Fruit fly (Drosophila melanogaster): ENCODE results near the gene CG31121.

The CG31121 gene

DNA sequence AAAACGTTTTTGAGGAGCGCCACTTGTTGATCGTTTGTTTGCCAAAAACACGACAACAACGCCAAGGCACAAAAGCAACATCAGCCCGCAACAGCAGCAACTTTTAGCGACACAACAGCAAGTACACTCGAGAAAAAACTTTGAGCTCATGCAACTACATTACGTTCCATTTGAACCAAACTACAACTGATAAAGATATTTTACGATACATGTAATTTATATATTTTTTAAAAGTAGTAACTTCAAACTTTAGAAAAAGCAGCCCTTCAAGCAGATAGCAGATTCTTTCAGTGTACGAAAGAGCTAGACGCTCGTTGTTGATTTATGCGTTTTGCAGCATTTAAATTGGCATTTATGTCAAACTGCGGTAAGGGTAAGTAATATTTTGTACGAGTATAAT is 15.7 kb upstream of the CG31121 start:
- no peak for TF ChIP-seq sage (GFP tag; optimal IDR thresholded peaks at IDR 0.05)
- TF ChIP-seq Vsx2 (GFP tag; optimal IDR thresholded peaks at IDR 0.05; ENCODE audit: partially characterized antibody): no peak
- no peak for TF ChIP-seq Dif (GFP tag; optimal IDR thresholded peaks at IDR 0.05; ENCODE audit: partially characterized antibody)
- TF ChIP-seq OdsH (GFP tag; optimal IDR thresholded peaks at IDR 0.05): no peak
- TF ChIP-seq Mio (GFP tag; optimal IDR thresholded peaks at IDR 0.05): no peak
- no peak for TF ChIP-seq jim (GFP tag; optimal IDR thresholded peaks at IDR 0.05)
- TF ChIP-seq pan (optimal IDR thresholded peaks at IDR 0.05): no peak
- no peak for TF ChIP-seq N (GFP tag; optimal IDR thresholded peaks at IDR 0.05)
- TF ChIP-seq woc (GFP tag; optimal IDR thresholded peaks at IDR 0.05): no peak
- no peak for TF ChIP-seq br (GFP tag; optimal IDR thresholded peaks at IDR 0.05)
- no peak for TF ChIP-seq Abd-B (GFP tag; optimal IDR thresholded peaks at IDR 0.05)
- no peak for TF ChIP-seq Sp1 (GFP tag; optimal IDR thresholded peaks at IDR 0.05)
- TF ChIP-seq Rel (GFP tag; optimal IDR thresholded peaks at IDR 0.05): no peak
- no peak for TF ChIP-seq Rel (tag; optimal IDR thresholded peaks at IDR 0.05)

DNA sequence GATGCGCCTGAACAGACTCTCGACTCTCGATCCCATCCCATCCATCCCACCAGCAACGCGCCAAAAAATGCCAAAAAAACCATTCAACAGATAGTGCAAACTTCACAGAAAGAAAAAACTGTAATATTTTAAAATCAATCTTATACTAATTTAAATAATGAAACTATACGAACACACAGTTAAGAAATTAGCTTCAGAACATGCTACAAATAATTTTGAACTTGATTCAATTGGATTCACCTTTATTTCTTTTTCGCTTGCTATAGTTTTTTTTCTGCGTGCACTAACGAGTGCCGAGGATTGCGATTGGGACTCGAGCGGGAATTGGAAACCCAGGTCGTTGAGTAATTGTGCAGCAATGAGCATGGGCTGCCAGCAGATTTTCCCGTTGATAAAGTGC is 13.6 kb upstream of the CG31121 start:
- TF ChIP-seq tai (GFP tag; optimal IDR thresholded peaks at IDR 0.05): no peak
- TF ChIP-seq CG32264 (GFP tag; optimal IDR thresholded peaks at IDR 0.05): no peak
- TF ChIP-seq GATAd (GFP tag; optimal IDR thresholded peaks at IDR 0.05): no peak
- TF ChIP-seq CG9705 (GFP tag; optimal IDR thresholded peaks at IDR 0.05): no peak
- no peak for TF ChIP-seq h (GFP tag; optimal IDR thresholded peaks at IDR 0.05)
- TF ChIP-seq HLH106 (tag; optimal IDR thresholded peaks at IDR 0.05): no peak
- TF ChIP-seq lola (GFP tag; optimal IDR thresholded peaks at IDR 0.05): no peak
- no peak for TF ChIP-seq Hnf4 (GFP tag; optimal IDR thresholded peaks at IDR 0.05)
- TF ChIP-seq Myc (optimal IDR thresholded peaks at IDR 0.05): no peak
- TF ChIP-seq Mio (GFP tag; optimal IDR thresholded peaks at IDR 0.05): no peak
- TF ChIP-seq ey (GFP tag; optimal IDR thresholded peaks at IDR 0.05): no peak
- no peak for TF ChIP-seq sage (GFP tag; optimal IDR thresholded peaks at IDR 0.05)
- no peak for TF ChIP-seq rgr (GFP tag; optimal IDR thresholded peaks at IDR 0.05)
- no peak for TF ChIP-seq Dfd (GFP tag; optimal IDR thresholded peaks at IDR 0.05)
- no peak for TF ChIP-seq Vsx2 (GFP tag; optimal IDR thresholded peaks at IDR 0.05; ENCODE audit: partially characterized antibody)
- no peak for TF ChIP-seq Dif (GFP tag; optimal IDR thresholded peaks at IDR 0.05; ENCODE audit: partially characterized antibody)

DNA sequence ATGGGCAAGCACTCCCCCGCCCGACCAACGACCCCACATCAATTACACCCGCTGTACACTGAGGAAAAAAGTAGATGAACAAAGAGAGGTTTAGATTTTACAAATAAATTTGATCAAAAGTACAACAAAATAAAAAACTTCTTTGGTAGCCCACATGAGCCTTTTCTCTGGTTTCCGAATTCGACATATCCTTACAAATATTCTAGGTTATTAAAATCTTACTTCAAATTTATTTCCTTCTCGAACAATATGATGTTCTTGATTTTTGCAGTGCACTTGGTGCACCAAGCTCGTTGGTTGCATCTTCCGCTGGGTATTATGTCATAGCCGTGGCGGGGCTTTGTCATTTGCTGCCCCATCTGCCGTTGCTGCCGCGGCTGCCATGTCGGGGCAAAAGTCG is 12.2 kb upstream of the CG31121 start:
- TF ChIP-seq sv (GFP tag; optimal IDR thresholded peaks at IDR 0.05): no peak

DNA sequence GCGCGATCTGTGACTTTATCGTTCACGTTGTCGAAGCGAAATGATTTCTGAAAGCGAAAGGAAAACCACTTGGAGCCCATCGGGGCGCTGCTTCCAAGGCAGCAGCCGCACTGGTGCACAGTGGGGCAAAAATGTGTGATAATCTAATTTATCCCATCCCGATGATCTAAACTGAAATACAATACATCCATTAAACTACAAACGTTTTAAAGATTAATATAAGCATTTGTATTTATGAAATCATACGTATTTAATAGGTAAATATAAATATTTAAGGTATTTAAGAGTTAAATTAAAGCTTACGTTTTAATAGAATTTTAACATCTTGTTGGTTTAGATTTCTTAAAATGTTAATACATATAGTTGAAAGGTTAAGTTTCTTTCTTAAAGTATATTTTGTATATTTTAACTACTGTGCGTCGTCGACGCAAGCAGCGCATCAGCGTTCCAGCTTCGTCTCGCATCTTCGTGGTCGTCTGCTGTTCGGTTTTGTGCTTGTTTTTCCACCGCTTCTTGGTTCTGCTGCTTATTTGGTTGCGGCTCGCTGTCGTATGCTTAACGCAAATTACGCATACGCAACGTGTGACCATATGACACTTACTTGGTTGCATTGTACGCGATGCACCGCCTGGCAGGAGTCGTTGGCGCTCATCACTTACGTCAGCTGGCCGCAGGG is 11.7 kb upstream of the CG31121 start, which contains the start of gene CG13643:
CG13643 (minus strand) TSS at position 46 of the 676 bp plus-strand sequence.
- TF ChIP-seq jim (GFP tag; optimal IDR thresholded peaks at IDR 0.05) (no peak), Vsx2 (GFP tag; optimal IDR thresholded peaks at IDR 0.05; ENCODE audit: partially characterized antibody) (no peak), CG32264 (GFP tag; optimal IDR thresholded peaks at IDR 0.05) (no peak), h (GFP tag; optimal IDR thresholded peaks at IDR 0.05) (no peak), Dfd (GFP tag; optimal IDR thresholded peaks at IDR 0.05) (no peak), dl (GFP tag; optimal IDR thresholded peaks at IDR 0.05; ENCODE audit: insufficient read depth in 1 of 2, partially characterized antibody in 2 of 2) (no peak), sv (GFP tag; optimal IDR thresholded peaks at IDR 0.05) (no peak), usp (GFP tag; optimal IDR thresholded peaks at IDR 0.05) (no peak), GATAd (GFP tag; optimal IDR thresholded peaks at IDR 0.05) (no peak), OdsH (GFP tag; optimal IDR thresholded peaks at IDR 0.05) (no peak), rgr (GFP tag; optimal IDR thresholded peaks at IDR 0.05) (no peak), lola (GFP tag; optimal IDR thresholded peaks at IDR 0.05) (no peak), Hr83 (GFP tag; optimal IDR thresholded peaks at IDR 0.05; ENCODE audit: poor library complexity, severe bottlenecking) (no peak), Jra (GFP tag; optimal IDR thresholded peaks at IDR 0.05) (no peak), Rel (GFP tag; optimal IDR thresholded peaks at IDR 0.05) (no peak), Rel (tag; optimal IDR thresholded peaks at IDR 0.05) (no peak), Abd-B (GFP tag; optimal IDR thresholded peaks at IDR 0.05) (no peak)

DNA sequence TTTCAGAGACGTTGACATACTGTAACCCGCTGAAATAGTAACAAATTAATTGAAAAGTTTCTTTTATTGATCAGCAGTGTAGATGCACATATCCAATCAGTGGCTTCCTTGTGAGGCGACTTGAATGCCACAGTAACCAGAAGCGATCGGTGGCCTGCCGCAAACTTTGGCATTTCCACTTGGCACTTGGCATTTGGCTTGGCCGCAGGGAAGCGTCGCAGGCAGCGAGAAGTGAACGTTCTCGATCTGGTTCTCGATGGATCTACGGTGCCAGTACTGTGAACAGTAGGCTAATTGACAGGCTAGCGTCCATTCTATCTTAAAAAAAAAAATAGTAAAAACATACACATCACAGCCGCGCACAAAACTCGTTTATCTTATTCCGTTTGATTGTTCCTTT is 6.4 kb upstream of the CG31121 start, which contains the start of gene CG10845:
CG10845 (plus strand) TSS at position 301 of the 400 bp plus-strand sequence.
- TF ChIP-seq Vsx2 (GFP tag; optimal IDR thresholded peaks at IDR 0.05; ENCODE audit: partially characterized antibody): no peak
- no peak for TF ChIP-seq lola (GFP tag; optimal IDR thresholded peaks at IDR 0.05)
- no peak for TF ChIP-seq dl (GFP tag; optimal IDR thresholded peaks at IDR 0.05; ENCODE audit: insufficient read depth in 1 of 2, partially characterized antibody in 2 of 2)
- TF ChIP-seq psq (GFP tag; optimal IDR thresholded peaks at IDR 0.05): no peak
- TF ChIP-seq Myc (optimal IDR thresholded peaks at IDR 0.05): no peak
- TF ChIP-seq fru (GFP tag; optimal IDR thresholded peaks at IDR 0.05): no peak
- no peak for TF ChIP-seq pan (optimal IDR thresholded peaks at IDR 0.05)
- no peak for TF ChIP-seq Hr78 (GFP tag; optimal IDR thresholded peaks at IDR 0.05)
- no peak for TF ChIP-seq jim (GFP tag; optimal IDR thresholded peaks at IDR 0.05)
- no peak for TF ChIP-seq CG32264 (GFP tag; optimal IDR thresholded peaks at IDR 0.05)
- no peak for TF ChIP-seq sage (GFP tag; optimal IDR thresholded peaks at IDR 0.05)
- TF ChIP-seq Dfd (GFP tag; optimal IDR thresholded peaks at IDR 0.05): no peak
- TF ChIP-seq CrebA (GFP tag; optimal IDR thresholded peaks at IDR 0.05; ENCODE audit: borderline replicate concordance): no peak
- no peak for TF ChIP-seq h (GFP tag; optimal IDR thresholded peaks at IDR 0.05)
- TF ChIP-seq woc (GFP tag; optimal IDR thresholded peaks at IDR 0.05): no peak
- TF ChIP-seq ey (GFP tag; optimal IDR thresholded peaks at IDR 0.05): no peak
- no peak for TF ChIP-seq Sp1 (GFP tag; optimal IDR thresholded peaks at IDR 0.05)
- TF ChIP-seq Jra (GFP tag; optimal IDR thresholded peaks at IDR 0.05): no peak
- TF ChIP-seq dmrt93B (GFP tag; optimal IDR thresholded peaks at IDR 0.05): no peak
